Worm (Caenorhabditis elegans): Measurements from ENCODE around the gene ubl-1.
A peak's percentile ranks its signal among the peaks of the same experiment; 100 is the strongest.

Gene ubl-1

ce11 chrIII:3055878-3056277, 12.2 kb upstream of the ubl-1 start:
- no peak for TF ChIP-seq W03F9.2 (tag; optimal IDR thresholded peaks at IDR 0.05)
- no peak for TF ChIP-seq dao-5 (tag; optimal IDR thresholded peaks at IDR 0.05)
- TF ChIP-seq him-1 (tag; optimal IDR thresholded peaks at IDR 0.05), result no peak

ce11 chrIII:3060262-3060661, 7.8 kb upstream of the ubl-1 start, which contains the start of gene fipr-29:
fipr-29 (minus strand) TSS chrIII:3060362.
- TF ChIP-seq dao-5 (tag; optimal IDR thresholded peaks at IDR 0.05) (no peak), him-1 (tag; optimal IDR thresholded peaks at IDR 0.05) (no peak), W03F9.2 (tag; optimal IDR thresholded peaks at IDR 0.05) (no peak)

- TF ChIP-seq him-1 (tag; optimal IDR thresholded peaks at IDR 0.05), result no peak
- no peak for TF ChIP-seq dao-5 (tag; optimal IDR thresholded peaks at IDR 0.05)
- no peak for TF ChIP-seq W03F9.2 (tag; optimal IDR thresholded peaks at IDR 0.05)
Measured at ce11 chrIII:3061289-3061688, 6.8 kb upstream of the ubl-1 start.

ce11 chrIII:3063084-3063483, 5.0 kb upstream of the ubl-1 start:
- TF ChIP-seq dao-5 (tag; optimal IDR thresholded peaks at IDR 0.05), result no peak
- no peak for TF ChIP-seq W03F9.2 (tag; optimal IDR thresholded peaks at IDR 0.05)
- TF ChIP-seq him-1 (tag; optimal IDR thresholded peaks at IDR 0.05), result no peak

ce11 chrIII:3063565-3063964, 4.5 kb upstream of the ubl-1 start:
- TF ChIP-seq W03F9.2 (tag; optimal IDR thresholded peaks at IDR 0.05) (no peak), him-1 (tag; optimal IDR thresholded peaks at IDR 0.05) (no peak), dao-5 (tag; optimal IDR thresholded peaks at IDR 0.05) (no peak)

ce11 chrIII:3063999-3064398, 4.1 kb upstream of the ubl-1 start, which contains the start of gene H06I04.6:
H06I04.6 (minus strand) TSS chrIII:3064343.
- TF ChIP-seq W03F9.2 (tag; optimal IDR thresholded peaks at IDR 0.05) (no peak), him-1 (tag; optimal IDR thresholded peaks at IDR 0.05) (no peak)

- TF ChIP-seq him-1 (tag; optimal IDR thresholded peaks at IDR 0.05) (no peak), W03F9.2 (tag; optimal IDR thresholded peaks at IDR 0.05) (no peak), dao-5 (tag; optimal IDR thresholded peaks at IDR 0.05) (no peak)
Measured at ce11 chrIII:3064566-3064965, 3.5 kb upstream of the ubl-1 start.

ce11 chrIII:3065876-3066509, 2.1 kb upstream of the ubl-1 start:
- peak; percentile 47 for TF ChIP-seq W03F9.2 (tag; optimal IDR thresholded peaks at IDR 0.05)
- TF ChIP-seq dao-5 (tag; optimal IDR thresholded peaks at IDR 0.05), result no peak

- no peak for TF ChIP-seq W03F9.2 (tag; optimal IDR thresholded peaks at IDR 0.05)
- no peak for TF ChIP-seq him-1 (tag; optimal IDR thresholded peaks at IDR 0.05)
- no peak for TF ChIP-seq dao-5 (tag; optimal IDR thresholded peaks at IDR 0.05)
Measured at ce11 chrIII:3066769-3067168, 1.3 kb upstream of the ubl-1 start.

- no peak for TF ChIP-seq dao-5 (tag; optimal IDR thresholded peaks at IDR 0.05)
- TF ChIP-seq W03F9.2 (tag; optimal IDR thresholded peaks at IDR 0.05), result no peak
- TF ChIP-seq him-1 (tag; optimal IDR thresholded peaks at IDR 0.05), result no peak
Measured at ce11 chrIII:3069101-3069500, 991 bp downstream of the ubl-1 start.

ce11 chrIII:3070026-3070573, 2.0 kb downstream of the ubl-1 start, which contains the start of gene H06I04.3:
H06I04.3 (plus strand) TSS chrIII:3070523.
- TF ChIP-seq dao-5 (tag; optimal IDR thresholded peaks at IDR 0.05) (no peak), W03F9.2 (tag; optimal IDR thresholded peaks at IDR 0.05) (no peak)

ce11 chrIII:3086471-3086870, 18.4 kb downstream of the ubl-1 start, which contains the start of gene sft-1:
sft-1 (plus strand) TSS chrIII:3086671.
- TF ChIP-seq dao-5 (tag; optimal IDR thresholded peaks at IDR 0.05) (no peak), him-1 (tag; optimal IDR thresholded peaks at IDR 0.05) (no peak), W03F9.2 (tag; optimal IDR thresholded peaks at IDR 0.05) (no peak)

- no peak for TF ChIP-seq him-1 (tag; optimal IDR thresholded peaks at IDR 0.05)
- TF ChIP-seq W03F9.2 (tag; optimal IDR thresholded peaks at IDR 0.05), result no peak
- TF ChIP-seq dao-5 (tag; optimal IDR thresholded peaks at IDR 0.05), result no peak
Measured at ce11 chrIII:3091572-3091971, 23.5 kb downstream of the ubl-1 start, which contains the start of gene ccep-135. ccep-135 (plus strand) TSS chrIII:3091872.

- TF ChIP-seq W03F9.2 (tag; optimal IDR thresholded peaks at IDR 0.05), result no peak
- TF ChIP-seq dao-5 (tag; optimal IDR thresholded peaks at IDR 0.05), result no peak
- TF ChIP-seq him-1 (tag; optimal IDR thresholded peaks at IDR 0.05), result no peak
Measured at ce11 chrIII:3094694-3095093, 26.6 kb downstream of the ubl-1 start.

- TF ChIP-seq W03F9.2 (tag; optimal IDR thresholded peaks at IDR 0.05) (no peak), him-1 (tag; optimal IDR thresholded peaks at IDR 0.05) (no peak), dao-5 (tag; optimal IDR thresholded peaks at IDR 0.05) (no peak)
Measured at ce11 chrIII:3096091-3096490, 28.0 kb downstream of the ubl-1 start.

All from whole organism, L4/young adult.